Worm (Caenorhabditis elegans) whole organism, midembryonic: ENCODE data around the gene kin-2.

Experiments used
- cog-1 ChIP-seq: sonication (generic microtip); optimal IDR thresholded peaks from 2 replicates; lab custom pipeline; 2016; ENCODE audit warnings: missing genetic modification characterization, missing compliant biosample characterization
- flt-1 ChIP-seq: fragments of 200-800 bp; sonication (Bioruptor generic); IDR thresholded peaks from 2 replicates; pipeline ENCODE4 v1.3.6; 2022; ENCODE audit warnings: missing genetic modification characterization, missing compliant biosample characterization
- ztf-23 ChIP-seq: fragments of 200-800 bp; sonication (Bioruptor generic); IDR thresholded peaks from 2 replicates; pipeline ENCODE4 v1.3.6; 2022; ENCODE audit warnings: missing genetic modification reagents, missing genetic modification characterization, missing compliant biosample characterization

ce11 chrX:5943908-5944307 is 33.7 kb downstream of the kin-2 start:
- TF ChIP-seq ztf-23 (GFP tag; lab: Robert Waterston, UW) = no peak
- no peak for TF ChIP-seq flt-1 (GFP tag; lab: Robert Waterston, UW)
- TF ChIP-seq cog-1 (tag; lab: Kevin White, UChicago) = no peak
